Worm (Caenorhabditis elegans): ENCODE measurements around the gene mvb-12.

Gene mvb-12

ce11 chrIV:7782292-7782691 is 48.0 kb upstream of the mvb-12 start, which contains the start of gene sec-10 (continued):
- no peak for TF ChIP-seq zfh-2 (GFP tag; conservative IDR thresholded peaks at IDR 0.05)
- TF ChIP-seq lin-54 (GFP tag; optimal IDR thresholded peaks at IDR 0.05), result no peak
- TF ChIP-seq sptf-2 (GFP tag; optimal IDR thresholded peaks at IDR 0.05), result no peak
- TF ChIP-seq ztf-25 (GFP tag; IDR thresholded peaks at IDR 0.05), result no peak
- TF ChIP-seq F49E8.2 (tag; optimal IDR thresholded peaks at IDR 0.05; ENCODE audit: insufficient read depth), result no peak
- TF ChIP-seq pbrm-1 (GFP tag; IDR thresholded peaks at IDR 0.05), result 0 out of 2 replicates have a peak, but pooled peaks have one; percentile 35
- peak; percentile 87 for TF ChIP-seq Y53G8AR.9 (GFP tag; conservative IDR thresholded peaks at IDR 0.05)
- peak; percentile 16; the same call in 1 of the 2 replicates for TF ChIP-seq madf-6 (GFP tag; IDR thresholded peaks at IDR 0.05)
- TF ChIP-seq K11D2.4 (GFP tag; IDR thresholded peaks at IDR 0.05), result no peak
- no peak for TF ChIP-seq F37B4.10 (GFP tag; IDR thresholded peaks at IDR 0.05)
- TF ChIP-seq let-526 (GFP tag; IDR thresholded peaks at IDR 0.05), result no peak
- TF ChIP-seq ceh-40 (GFP tag; IDR thresholded peaks at IDR 0.05), result no peak
- TF ChIP-seq dpff-1 (tag; optimal IDR thresholded peaks at IDR 0.05), result no peak
- no peak for TF ChIP-seq Y56A3A.18 (GFP tag; IDR thresholded peaks at IDR 0.05)
- peak; percentile 72; the same call in 1 of the 2 replicates for TF ChIP-seq B0336.3 (GFP tag; IDR thresholded peaks at IDR 0.05)
- TF ChIP-seq athp-1 (tag; optimal IDR thresholded peaks at IDR 0.05), result peak; percentile 73
- no peak for TF ChIP-seq sea-2 (GFP tag; IDR thresholded peaks at IDR 0.05)
- no peak for TF ChIP-seq rpc-1 (optimal IDR thresholded peaks at IDR 0.05)
- TF ChIP-seq rpc-1 (tag; optimal IDR thresholded peaks at IDR 0.05), result no peak
- no peak for TF ChIP-seq lin-40 (tag; optimal IDR thresholded peaks at IDR 0.05)
- peak; percentile 12 for TF ChIP-seq repo-1 (tag; optimal IDR thresholded peaks at IDR 0.05)
- TF ChIP-seq ztf-28 (GFP tag; IDR thresholded peaks at IDR 0.05), result no peak
- no peak for TF ChIP-seq hmg-1.2 (GFP tag; IDR thresholded peaks at IDR 0.05)
- peak; percentile 19 for TF ChIP-seq tbp1 (GFP tag; optimal IDR thresholded peaks at IDR 0.05)
- no peak for TF ChIP-seq F57C9.4 (tag; optimal IDR thresholded peaks at IDR 0.05)
- no peak for TF ChIP-seq ztf-18 (tag; optimal IDR thresholded peaks at IDR 0.05)
- no peak for TF ChIP-seq ets-4 (GFP tag; optimal IDR thresholded peaks at IDR 0.05)
- no peak for TF ChIP-seq K12H6.12 (tag; optimal IDR thresholded peaks at IDR 0.05)
- no peak for TF ChIP-seq ztf-6 (GFP tag; IDR thresholded peaks at IDR 0.05)
- TF ChIP-seq snpc-4 (GFP tag; optimal IDR thresholded peaks at IDR 0.05), result no peak
- TF ChIP-seq snpc-4 (tag; optimal IDR thresholded peaks at IDR 0.05), result no peak
- TF ChIP-seq B0019.2 (GFP tag; conservative IDR thresholded peaks at IDR 0.05), result no peak

ce11 chrIV:7783801-7784411 is 46.4 kb upstream of the mvb-12 start, which contains the start of gene tag-321:
tag-321 (minus strand) TSS chrIV:7783851.
- TF ChIP-seq nhr-80 (tag; optimal IDR thresholded peaks at IDR 0.05), result peak; percentile 63
- 0 out of 2 replicates have a peak, but pooled peaks have one; percentile 44 for TF ChIP-seq hsf-1 (GFP tag; IDR thresholded peaks at IDR 0.05)
- no peak for TF ChIP-seq lag-1 (GFP tag; IDR thresholded peaks at IDR 0.05)

ce11 chrIV:7785506-7786065 is 44.7 kb upstream of the mvb-12 start, which contains the start of gene tag-322:
tag-322 (minus strand) TSS chrIV:7785556.
- TF ChIP-seq Y53G8AR.9 (GFP tag; conservative IDR thresholded peaks at IDR 0.05) (no peak), rpc-1 (optimal IDR thresholded peaks at IDR 0.05) (no peak), rpc-1 (tag; optimal IDR thresholded peaks at IDR 0.05) (no peak), zim-3 (tag; optimal IDR thresholded peaks at IDR 0.05) (no peak), C17E4.6 (GFP tag; IDR thresholded peaks at IDR 0.05) (no peak), ama-1 (optimal IDR thresholded peaks at IDR 0.05) (no peak), ama-1 (GFP tag; optimal IDR thresholded peaks at IDR 0.05) (no peak), hrde-1 (tag; optimal IDR thresholded peaks at IDR 0.05; ENCODE audit: borderline replicate concordance) (no peak), Y53F4B.3 (GFP tag; IDR thresholded peaks at IDR 0.05) (no peak), F49E8.2 (tag; optimal IDR thresholded peaks at IDR 0.05; ENCODE audit: insufficient read depth) (peak; percentile 39), efl-1 (GFP tag; optimal IDR thresholded peaks at IDR 0.05) (no peak), nhr-80 (tag; optimal IDR thresholded peaks at IDR 0.05) (no peak), dpl-1 (GFP tag; optimal IDR thresholded peaks at IDR 0.05) (no peak), B0019.2 (GFP tag; conservative IDR thresholded peaks at IDR 0.05) (no peak), Y56A3A.18 (GFP tag; IDR thresholded peaks at IDR 0.05) (no peak), madf-10 (tag; optimal IDR thresholded peaks at IDR 0.05) (no peak), unc-130 (GFP tag; optimal IDR thresholded peaks at IDR 0.05) (no peak), ekl-4 (GFP tag; IDR thresholded peaks at IDR 0.05) (peak; percentile 50; the same call in 1 of the 2 replicates), K12H6.12 (tag; optimal IDR thresholded peaks at IDR 0.05) (no peak), chd-7 (tag; optimal IDR thresholded peaks at IDR 0.05) (no peak)

Data from whole organism, young adult.